Fruit fly (Drosophila melanogaster) whole organism, embryonic: ENCODE measurements around the gene CalpB.

ENCODE experiments used
- CG12299 ChIP-seq: fragments of 200-800 bp; sonication (Bioruptor generic); optimal IDR thresholded peaks from 2 replicates; lab custom pipeline; 2018; ENCODE audit warnings: missing biosample characterization, mild to moderate bottlenecking, missing genetic modification characterization
- CG12659 ChIP-seq: fragments of 200-800 bp; sonication (Bioruptor generic); optimal IDR thresholded peaks from 3 replicates; lab custom pipeline; 2017; ENCODE audit warnings: mild to moderate bottlenecking, missing biosample characterization, missing genetic modification reagents, missing genetic modification characterization
- CG16779 ChIP-seq: fragments of 200-800 bp; sonication (Bioruptor generic); IDR thresholded peaks from 2 replicates; pipeline ENCODE4 v1.3.6; 2022; ENCODE audit warnings: missing biosample characterization, missing genetic modification characterization
- CG4730 ChIP-seq: fragments of 200-800 bp; sonication (Bioruptor generic); IDR thresholded peaks from 2 replicates; pipeline ENCODE4 v1.3.6; 2022; ENCODE audit warnings: missing biosample characterization, missing genetic modification characterization
- Lpt ChIP-seq: fragments of >200 bp; optimal IDR thresholded peaks from 2 replicates; lab custom pipeline; 2018; ENCODE audit warnings: missing biosample characterization, missing genetic modification characterization
- disco-r ChIP-seq: fragments of 200-800 bp; sonication (Bioruptor generic); optimal IDR thresholded peaks from 2 replicates; lab custom pipeline; 2016; ENCODE audit warnings: missing biosample characterization, missing genetic modification characterization
- ind ChIP-seq: fragments of 200-800 bp; sonication (Bioruptor generic); optimal IDR thresholded peaks from 3 replicates; lab custom pipeline; 2016; ENCODE audit warnings: missing biosample characterization, missing genetic modification characterization
- schlank ChIP-seq: fragments of 200-800 bp; sonication (Bioruptor generic); optimal IDR thresholded peaks from 2 replicates; lab custom pipeline; 2018; ENCODE audit warnings: missing biosample characterization, mild to moderate bottlenecking, missing genetic modification characterization

dm6 chr3L:9853140-9853746 lies 35.3 kb upstream of the CalpB start:
- TF ChIP-seq CG12299 (tag; lab: Kevin White, UChicago) (no peak), CG12659 (GFP tag; lab: Kevin White, UChicago) (no peak), disco-r (GFP tag; lab: Kevin White, UChicago) (no peak), CG4730 (GFP tag; lab: Robert Waterston, UW) (no peak), CG16779 (GFP tag; lab: Robert Waterston, UW) (no peak), Lpt (GFP tag; lab: Kevin White, UChicago) (no peak), ind (GFP tag; lab: Kevin White, UChicago) (no peak), schlank (tag; lab: Kevin White, UChicago) (no peak)
